Worm (Caenorhabditis elegans) whole organism, young adult: ENCODE data around the gene gfm-1.

ENCODE experiments used
- B0261.1 ChIP-seq: sonication (generic microtip); optimal IDR thresholded peaks from 2 replicates; lab custom pipeline; 2016; ENCODE audit warnings: mild to moderate bottlenecking, missing genetic modification characterization, moderate library complexity, missing compliant biosample characterization
- B0336.3 ChIP-seq: fragments of 200-800 bp; sonication (Bioruptor generic); IDR thresholded peaks from 2 replicates; pipeline ENCODE4 v1.3.6; 2022; ENCODE audit warnings: missing genetic modification characterization, missing compliant biosample characterization
- D2030.7 ChIP-seq: fragments of 200-800 bp; sonication (Bioruptor generic); IDR thresholded peaks from 2 replicates; pipeline ENCODE4 v1.3.6; 2022; ENCODE audit warnings: missing genetic modification reagents, missing genetic modification characterization, missing compliant biosample characterization
- F37B4.10 ChIP-seq: fragments of 200-800 bp; sonication (Bioruptor generic); IDR thresholded peaks from 2 replicates; pipeline ENCODE4 v1.3.6; 2022; ENCODE audit warnings: missing genetic modification characterization, missing compliant biosample characterization
- Y56A3A.18 ChIP-seq: fragments of 200-800 bp; sonication (Bioruptor generic); IDR thresholded peaks from 2 replicates; pipeline ENCODE4 v1.3.6; 2022; ENCODE audit warnings: missing genetic modification reagents, missing genetic modification characterization, missing compliant biosample characterization
- Y67H2A.10 ChIP-seq: fragments of 200-800 bp; sonication (Bioruptor generic); conservative IDR thresholded peaks from 2 replicates; pipeline ENCODE4 v1.3.6; 2022; ENCODE audit warnings: missing genetic modification reagents, missing genetic modification characterization, missing compliant biosample characterization
- Y79H2A.3 ChIP-seq: fragments of 200-800 bp; sonication (Bioruptor generic); conservative IDR thresholded peaks from 2 replicates; pipeline ENCODE4 v1.3.6; 2022; ENCODE audit warnings: missing genetic modification reagents, missing genetic modification characterization, missing compliant biosample characterization
- attf-5 ChIP-seq: fragments of 200-800 bp; sonication (Bioruptor generic); optimal IDR thresholded peaks from 2 replicates; lab custom pipeline; 2018; ENCODE audit warnings: mild to moderate bottlenecking, missing genetic modification characterization, missing compliant biosample characterization
- cebp-1 ChIP-seq, 2 experiments: fragments of 200-800 bp in 1 of 2; sonication (Bioruptor generic) in 1 of 2; sonication (generic microtip) in 1 of 2; IDR thresholded peaks in 1 of 2; optimal IDR thresholded peaks in 1 of 2; 2 replicates each; pipeline versions ENCODE4 v1.3.6 to Lab custom; 2017 to 2022; ENCODE audit warnings: missing compliant biosample characterization in 2 of 2, missing genetic modification characterization in 2 of 2, mild to moderate bottlenecking in 1 of 2, missing genetic modification reagents in 1 of 2, moderate library complexity in 1 of 2
- ceh-27 ChIP-seq: fragments of 200-800 bp; sonication (Bioruptor generic); optimal IDR thresholded peaks from 2 replicates; lab custom pipeline; 2018; ENCODE audit warnings: mild to moderate bottlenecking, missing genetic modification characterization, moderate library complexity, missing compliant biosample characterization
- ceh-58 ChIP-seq: fragments of 200-800 bp; sonication (Bioruptor generic); IDR thresholded peaks from 2 replicates; pipeline ENCODE4 v1.3.6; 2022; ENCODE audit warnings: missing genetic modification characterization, missing compliant biosample characterization
- dox-1 ChIP-seq: fragments of 200-800 bp; sonication (Bioruptor generic); IDR thresholded peaks from 2 replicates; pipeline ENCODE4 v1.3.6; 2022; ENCODE audit warnings: missing genetic modification reagents, missing genetic modification characterization, missing compliant biosample characterization
- efl-1 ChIP-seq: fragments of 150-350 bp; optimal IDR thresholded peaks from 2 replicates; lab custom pipeline; 2014; ENCODE audit warnings: missing biosample characterization, missing genetic modification reagents, missing genetic modification characterization
- hlh-26 ChIP-seq: fragments of 200-800 bp; sonication (Bioruptor generic); conservative IDR thresholded peaks from 2 replicates; pipeline ENCODE4 v1.3.6; 2022; ENCODE audit warnings: missing genetic modification reagents, missing genetic modification characterization, missing compliant biosample characterization
- hmg-20 ChIP-seq: fragments of 200-800 bp; sonication (Bioruptor generic); IDR thresholded peaks from 2 replicates; pipeline ENCODE4 v1.3.6; 2022; ENCODE audit warnings: missing genetic modification reagents, missing genetic modification characterization, missing compliant biosample characterization
- hrde-1 ChIP-seq: sonication (generic microtip); optimal IDR thresholded peaks from 2 replicates; lab custom pipeline; 2016; ENCODE audit warnings: missing genetic modification characterization, mild to moderate bottlenecking, missing compliant biosample characterization, moderate library complexity, missing genotype, missing genetic modification reagents, borderline replicate concordance
- let-526 ChIP-seq: fragments of 200-800 bp; sonication (Bioruptor generic); IDR thresholded peaks from 2 replicates; pipeline ENCODE4 v1.3.6; 2022; ENCODE audit warnings: missing genetic modification reagents, missing genetic modification characterization, missing compliant biosample characterization
- madf-8 ChIP-seq: fragments of 200-800 bp; sonication (Bioruptor generic); conservative IDR thresholded peaks from 2 replicates; pipeline ENCODE4 v1.3.6; 2022; ENCODE audit warnings: missing genetic modification reagents, missing genetic modification characterization, missing compliant biosample characterization
- mcd-1 ChIP-seq: fragments of 200-800 bp; sonication (Bioruptor generic); IDR thresholded peaks from 2 replicates; pipeline ENCODE4 v1.3.6; 2022; ENCODE audit warnings: missing genetic modification reagents, missing genetic modification characterization, missing compliant biosample characterization
- mxl-1 ChIP-seq: sonication (generic microtip); optimal IDR thresholded peaks from 2 replicates; lab custom pipeline; 2016; ENCODE audit warnings: missing genetic modification characterization, missing compliant biosample characterization
- nfyb-1 ChIP-seq: fragments of 200-800 bp; sonication (Bioruptor generic); IDR thresholded peaks from 2 replicates; pipeline ENCODE4 v1.3.6; 2022; ENCODE audit warnings: missing genetic modification reagents, missing genetic modification characterization, missing compliant biosample characterization
- nhr-80 ChIP-seq: sonication (generic microtip); optimal IDR thresholded peaks from 2 replicates; lab custom pipeline; 2016; ENCODE audit warnings: missing genetic modification characterization, missing compliant biosample characterization
- nhr-90 ChIP-seq: sonication (generic microtip); optimal IDR thresholded peaks from 2 replicates; lab custom pipeline; 2016; ENCODE audit warnings: missing genotype, mild to moderate bottlenecking, missing genetic modification characterization, missing compliant biosample characterization
- rcor-1 ChIP-seq: fragments of 200-800 bp; sonication (Bioruptor generic); IDR thresholded peaks from 2 replicates; pipeline ENCODE4 v1.3.6; 2022; ENCODE audit warnings: missing genetic modification reagents, missing genetic modification characterization, missing compliant biosample characterization
- sdz-38 ChIP-seq: sonication (generic microtip); optimal IDR thresholded peaks from 2 replicates; lab custom pipeline; 2016; ENCODE audit warnings: missing genotype, missing genetic modification characterization, missing compliant biosample characterization
- zfh-2 ChIP-seq: fragments of 200-800 bp; sonication (Bioruptor generic); conservative IDR thresholded peaks from 2 replicates; pipeline ENCODE4 v1.3.6; 2022; ENCODE audit warnings: missing genetic modification reagents, missing genetic modification characterization, missing compliant biosample characterization
- ztf-18 ChIP-seq: sonication (generic microtip); optimal IDR thresholded peaks from 2 replicates; lab custom pipeline; 2016; ENCODE audit warnings: missing genotype, mild to moderate bottlenecking, missing genetic modification characterization, missing compliant biosample characterization
- ztf-22 ChIP-seq: fragments of 200-800 bp; sonication (Bioruptor generic); optimal IDR thresholded peaks from 2 replicates; lab custom pipeline; 2018; ENCODE audit warnings: mild to moderate bottlenecking, missing genetic modification characterization, moderate library complexity, missing compliant biosample characterization
- ztf-3 ChIP-seq: fragments of 200-800 bp; sonication (Bioruptor generic); optimal IDR thresholded peaks from 2 replicates; lab custom pipeline; 2018; ENCODE audit warnings: mild to moderate bottlenecking, missing genetic modification characterization, missing compliant biosample characterization

The gfm-1 gene

ce11 chrII:13156971-13157370, 39.7 kb downstream of the gfm-1 start, which contains the start of the genes hpr-17 and F32A11.1 (continued):
- TF ChIP-seq B0261.1 (tag; lab: Kevin White, UChicago) (no peak), ceh-58 (GFP tag; lab: Robert Waterston, UW) (no peak), Y56A3A.18 (no peak), hlh-26 (no peak), F37B4.10 (no peak), let-526 (GFP tag; lab: Robert Waterston, UW) (0 out of 2 replicates have a peak, but pooled peaks have one; percentile 33)

- no peak for TF ChIP-seq cebp-1 (GFP tag; IDR thresholded peaks at IDR 0.05; lab: Robert Waterston, UW)
- peak; percentile 38 for TF ChIP-seq cebp-1 (tag; optimal IDR thresholded peaks at IDR 0.05; lab: Kevin White, UChicago)
- TF ChIP-seq hrde-1: no peak
- TF ChIP-seq F37B4.10: 0 out of 2 replicates have a peak, but pooled peaks have one; percentile 49
Measured at ce11 chrII:13159869-13160268, 42.6 kb downstream of the gfm-1 start.

DNA sequence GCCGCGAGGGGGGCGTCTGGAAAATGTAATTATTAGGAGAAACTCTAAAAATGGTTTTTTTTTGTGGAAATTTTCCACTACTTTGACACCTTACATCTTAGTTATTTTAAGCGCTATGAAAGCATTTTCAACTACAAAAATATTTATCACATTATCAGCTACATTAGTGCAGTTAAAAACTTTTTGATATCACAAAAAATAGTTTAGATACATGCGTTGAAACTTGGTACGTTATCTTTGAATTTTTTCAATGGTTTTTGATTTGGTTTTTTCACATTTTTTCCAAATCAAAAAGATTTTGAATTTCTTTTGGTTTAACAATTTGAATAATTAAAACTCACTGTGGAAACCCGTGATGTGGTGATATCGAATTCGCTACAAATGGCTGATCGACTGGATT, 45.7 kb downstream of the gfm-1 start:
- TF ChIP-seq hmg-20 (GFP tag; lab: Robert Waterston, UW): no peak

- TF ChIP-seq attf-5 (peak; percentile 6), Y79H2A.3 (GFP tag; lab: Robert Waterston, UW) (no peak)
Measured at ce11 chrII:13164062-13164461, 46.8 kb downstream of the gfm-1 start.

ce11 chrII:13165683-13166259, 48.5 kb downstream of the gfm-1 start, which contains the start of gene moe-3:
moe-3 (minus strand) TSS chrII:13165733.
- TF ChIP-seq cebp-1 (GFP tag; IDR thresholded peaks at IDR 0.05; lab: Robert Waterston, UW) (no peak), cebp-1 (tag; optimal IDR thresholded peaks at IDR 0.05; lab: Kevin White, UChicago) (peak; percentile 55), dox-1 (0 out of 2 replicates have a peak, but pooled peaks have one; percentile 27), mxl-1 (tag; lab: Kevin White, UChicago) (no peak), ztf-18 (no peak), nhr-80 (tag; lab: Kevin White, UChicago) (peak; percentile 73), hrde-1 (no peak), D2030.7 (GFP tag; lab: Robert Waterston, UW) (no peak), efl-1 (GFP tag; lab: Kevin White, UChicago) (no peak), Y67H2A.10 (GFP tag; lab: Robert Waterston, UW) (no peak), sdz-38 (tag; lab: Kevin White, UChicago) (no peak), nfyb-1 (no peak), mcd-1 (GFP tag; lab: Robert Waterston, UW) (peak; percentile 23; the same call in 1 of the 2 replicates), attf-5 (peak; percentile 51), nhr-90 (tag; lab: Kevin White, UChicago) (no peak), B0336.3 (GFP tag; lab: Robert Waterston, UW) (0 out of 2 replicates have a peak, but pooled peaks have one; percentile 19), zfh-2 (GFP tag; lab: Robert Waterston, UW) (no peak), ztf-22 (GFP tag; lab: Kevin White, UChicago) (no peak), ceh-27 (GFP tag; lab: Kevin White, UChicago) (no peak), madf-8 (no peak), rcor-1 (GFP tag; lab: Robert Waterston, UW) (no peak)

ce11 chrII:13167493-13167892, 50.2 kb downstream of the gfm-1 start:
- TF ChIP-seq cebp-1 (GFP tag; IDR thresholded peaks at IDR 0.05; lab: Robert Waterston, UW) (no peak), cebp-1 (tag; optimal IDR thresholded peaks at IDR 0.05; lab: Kevin White, UChicago) (peak; percentile 38), ztf-3 (no peak)
